Fruit fly (Drosophila melanogaster): Measurements from ENCODE around the gene PTPMT1.
A peak's percentile ranks its signal among the peaks of the same experiment; 100 is the strongest.

dm6 chr3R:23713901-23714300, 44.2 kb upstream of the PTPMT1 start:
- peak; percentile 80; the same call in 2 of the 3 replicates for TF ChIP-seq so (GFP tag; IDR thresholded peaks at IDR 0.05)
- TF ChIP-seq Rfx (GFP tag; IDR thresholded peaks at IDR 0.05): peak; percentile 33; the same call in 1 of the 2 replicates
